Fruit fly (Drosophila melanogaster): ENCODE results near the gene p38a.
A peak's percentile ranks its signal among the peaks of the same experiment; 100 is the strongest.

Gene p38a

dm6 chr3R:24100717-24101116 lies 51.4 kb downstream of the p38a start (continued):
- TF ChIP-seq pan (optimal IDR thresholded peaks at IDR 0.05) (no peak), pan (GFP tag; optimal IDR thresholded peaks at IDR 0.05 in 1 of 2, IDR thresholded peaks at IDR 0.05 in 1 of 2) (peak in 1 of 2 experiments; percentile 27), knrl (GFP tag; IDR thresholded peaks at IDR 0.05; ENCODE audit: partially characterized antibody) (no peak), NC2β (GFP tag; optimal IDR thresholded peaks at IDR 0.05) (no peak), CG1832 (GFP tag; optimal IDR thresholded peaks at IDR 0.05) (no peak), Hr3 (GFP tag; optimal IDR thresholded peaks at IDR 0.05) (no peak), dmrt99B (tag; optimal IDR thresholded peaks at IDR 0.05) (peak; percentile 49), CG11696 (GFP tag; IDR thresholded peaks at IDR 0.05) (no peak), CG6683 (GFP tag; optimal IDR thresholded peaks at IDR 0.05) (no peak), Adf1 (GFP tag; IDR thresholded peaks at IDR 0.05) (no peak), CG10366 (GFP tag; IDR thresholded peaks at IDR 0.05) (peak; percentile 11; the same call in 1 of the 2 replicates), BEAF-32 (GFP tag; optimal IDR thresholded peaks at IDR 0.05) (no peak), CTCF (GFP tag; optimal IDR thresholded peaks at IDR 0.05) (no peak), CG6175 (GFP tag; IDR thresholded peaks at IDR 0.05) (no peak), CG12769 (tag; optimal IDR thresholded peaks at IDR 0.05) (peak; percentile 31), Fer3 (tag; optimal IDR thresholded peaks at IDR 0.05) (peak; percentile 3), CG6813 (GFP tag; optimal IDR thresholded peaks at IDR 0.05) (no peak), HHEX (GFP tag; optimal IDR thresholded peaks at IDR 0.05) (no peak), Lpt (GFP tag; optimal IDR thresholded peaks at IDR 0.05) (no peak), slp2 (GFP tag; optimal IDR thresholded peaks at IDR 0.05) (no peak), mld (GFP tag; IDR thresholded peaks at IDR 0.05; ENCODE audit: partially characterized antibody) (no peak), CG3726 (GFP tag; IDR thresholded peaks at IDR 0.05) (no peak), CG6854 (GFP tag; optimal IDR thresholded peaks at IDR 0.05) (no peak), CG1603 (tag; optimal IDR thresholded peaks at IDR 0.05) (no peak), dm (GFP tag; optimal IDR thresholded peaks at IDR 0.05) (no peak), ab (GFP tag; optimal IDR thresholded peaks at IDR 0.05) (no peak), gcm2 (GFP tag; optimal IDR thresholded peaks at IDR 0.05) (no peak), CG3995 (GFP tag; optimal IDR thresholded peaks at IDR 0.05) (no peak), wek (GFP tag; optimal IDR thresholded peaks at IDR 0.05) (no peak), CG8089 (GFP tag; optimal IDR thresholded peaks at IDR 0.05) (no peak), peb (GFP tag; IDR thresholded peaks at IDR 0.05) (no peak), CG8924 (tag; optimal IDR thresholded peaks at IDR 0.05) (no peak), Oli (tag; optimal IDR thresholded peaks at IDR 0.05) (no peak), CG16863 (GFP tag; optimal IDR thresholded peaks at IDR 0.05) (no peak), CG11093 (GFP tag; IDR thresholded peaks at IDR 0.05) (no peak), CG30020 (tag; optimal IDR thresholded peaks at IDR 0.05) (no peak), vfl (GFP tag; optimal IDR thresholded peaks at IDR 0.05) (no peak), CG8281 (tag; optimal IDR thresholded peaks at IDR 0.05) (no peak), CG14441 (GFP tag; IDR thresholded peaks at IDR 0.05) (peak; percentile 42; the same call in 1 of the 2 replicates), usp (GFP tag; optimal IDR thresholded peaks at IDR 0.05) (no peak), CG17359 (tag; optimal IDR thresholded peaks at IDR 0.05) (peak; percentile 43), Bteb2 (GFP tag; optimal IDR thresholded peaks at IDR 0.05) (no peak), Ets97D (GFP tag; optimal IDR thresholded peaks at IDR 0.05) (no peak), CG9817 (tag; optimal IDR thresholded peaks at IDR 0.05) (no peak), CG7745 (tag; optimal IDR thresholded peaks at IDR 0.05) (no peak), Dip2 (GFP tag; IDR thresholded peaks at IDR 0.05) (no peak), CG3847 (GFP tag; IDR thresholded peaks at IDR 0.05) (0 out of 2 replicates have a peak, but pooled peaks have one; percentile 22), Mad (GFP tag; optimal IDR thresholded peaks at IDR 0.05) (no peak), TFAM (GFP tag; optimal IDR thresholded peaks at IDR 0.05) (no peak), pita (GFP tag; optimal IDR thresholded peaks at IDR 0.05) (no peak), CG17186 (GFP tag; optimal IDR thresholded peaks at IDR 0.05) (no peak), ewg (GFP tag; optimal IDR thresholded peaks at IDR 0.05) (no peak), sima (GFP tag; optimal IDR thresholded peaks at IDR 0.05) (no peak)
